Fruit fly (Drosophila melanogaster) whole organism, wandering third instar larva: ENCODE results near the gene Skel.

Experiments used
- Dfd ChIP-seq: fragments of >200 bp; optimal IDR thresholded peaks from 2 replicates; lab custom pipeline; 2017; ENCODE audit warnings: missing biosample characterization, missing genetic modification characterization
- HLH106 ChIP-seq: fragments of 200-800 bp; optimal IDR thresholded peaks from 3 replicates; lab custom pipeline; 2019; ENCODE audit warnings: missing biosample characterization, mild to moderate bottlenecking, missing genetic modification characterization, moderate library complexity
- Jra ChIP-seq: sonication (Bioruptor generic); optimal IDR thresholded peaks from 2 replicates; lab custom pipeline; 2016; ENCODE audit warnings: missing biosample characterization, missing genetic modification characterization

DNA sequence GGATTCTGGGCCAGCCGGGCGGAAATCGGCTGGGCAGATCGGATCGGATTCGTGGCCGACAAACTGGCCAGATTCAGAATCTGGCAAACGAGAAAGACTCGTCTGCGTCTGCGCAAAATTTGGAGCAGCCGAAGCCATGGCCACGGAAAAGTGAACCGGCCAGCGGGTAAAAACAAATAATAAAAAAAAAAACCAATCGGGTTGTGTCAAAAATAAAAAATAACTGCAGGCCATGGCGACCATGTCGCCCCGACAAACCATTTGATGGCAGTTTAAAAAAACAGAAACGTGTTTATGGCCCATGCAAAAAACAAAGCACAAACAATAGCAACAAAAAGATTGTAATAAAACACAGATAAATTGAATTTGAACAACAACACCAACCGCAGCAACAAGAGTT lies 1.4 kb downstream of the Skel start:
- no peak for TF ChIP-seq HLH106 (tag; lab: Kevin White, UChicago)
- TF ChIP-seq Dfd (GFP tag; lab: Kevin White, UChicago) = no peak
- TF ChIP-seq Jra (GFP tag; lab: Kevin White, UChicago) = no peak
